Fruit fly (Drosophila melanogaster): ENCODE measurements around the gene CG3868.

The CG3868 gene

DNA sequence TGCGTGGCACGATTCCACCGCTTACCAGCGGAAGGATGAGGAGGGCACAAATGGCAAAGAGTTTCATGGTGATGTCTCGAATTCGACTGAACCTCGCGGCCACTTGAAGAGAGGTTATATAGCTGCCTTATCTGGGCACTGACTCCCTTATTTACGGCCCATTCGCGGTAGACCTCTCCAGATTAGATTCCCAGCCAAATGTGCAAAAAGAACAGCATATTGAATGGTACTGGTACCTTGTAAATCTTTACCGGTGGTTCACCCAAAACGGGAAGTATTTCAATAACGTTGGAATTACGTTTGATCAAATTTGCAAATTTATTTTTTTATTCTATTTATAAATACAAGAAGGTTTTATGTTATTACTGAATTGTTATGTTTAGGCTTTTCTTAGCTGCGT lies at the start of gene CG3868:
CG3868 (minus strand) TSS at position 94 of the 400 bp plus-strand sequence.
- no peak for TF ChIP-seq CG13204 (GFP tag; optimal IDR thresholded peaks at IDR 0.05)
- no peak for TF ChIP-seq CG32121 (GFP tag; IDR thresholded peaks at IDR 0.05)
- TF ChIP-seq CG4496 (GFP tag; IDR thresholded peaks at IDR 0.05) = no peak
- TF ChIP-seq Pif1A (GFP tag; optimal IDR thresholded peaks at IDR 0.05) = no peak
- no peak for TF ChIP-seq Snoo (tag; optimal IDR thresholded peaks at IDR 0.05)
- no peak for TF ChIP-seq CG15710 (tag; optimal IDR thresholded peaks at IDR 0.05)
- no peak for TF ChIP-seq CG12605 (GFP tag; IDR thresholded peaks at IDR 0.05)
- no peak for TF ChIP-seq CG34367 (tag; optimal IDR thresholded peaks at IDR 0.05)
- TF ChIP-seq Pif1B (GFP tag; optimal IDR thresholded peaks at IDR 0.05) = no peak
- TF ChIP-seq CG8301 (tag; optimal IDR thresholded peaks at IDR 0.05) = no peak
- TF ChIP-seq CG17806 (tag; optimal IDR thresholded peaks at IDR 0.05) = no peak
- TF ChIP-seq gl (tag; optimal IDR thresholded peaks at IDR 0.05) = no peak
- TF ChIP-seq rn (GFP tag; IDR thresholded peaks at IDR 0.05) = no peak
- TF ChIP-seq EcR (GFP tag; optimal IDR thresholded peaks at IDR 0.05) = no peak

DNA sequence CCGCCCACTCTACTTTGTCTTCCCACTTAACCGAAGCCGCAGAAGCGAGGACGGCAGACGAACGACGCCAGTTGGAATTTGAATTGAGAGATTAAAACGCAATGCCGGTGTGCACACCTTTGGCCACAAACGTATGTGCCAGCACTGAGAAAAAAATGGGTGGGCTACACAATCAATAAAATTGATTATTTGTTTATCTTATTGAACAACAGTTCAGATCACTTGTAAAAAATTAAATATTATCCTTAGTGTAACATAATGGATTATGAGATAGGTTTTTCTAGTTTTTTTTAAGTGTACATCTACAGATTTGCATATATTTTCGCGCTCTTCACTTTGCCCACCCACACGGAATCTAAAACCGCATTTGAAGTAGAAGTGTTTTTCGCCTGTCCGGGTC lies 49.0 kb upstream of the CG3868 start:
- peak; percentile 82 for TF ChIP-seq CG32121 (GFP tag; IDR thresholded peaks at IDR 0.05)
- TF ChIP-seq CG4496 (GFP tag; IDR thresholded peaks at IDR 0.05) = peak; percentile 89
- peak; percentile 58 for TF ChIP-seq Pif1A (GFP tag; optimal IDR thresholded peaks at IDR 0.05)
- TF ChIP-seq Pif1B (GFP tag; optimal IDR thresholded peaks at IDR 0.05) = peak; percentile 27
- TF ChIP-seq EcR (GFP tag; optimal IDR thresholded peaks at IDR 0.05) = no peak
- TF ChIP-seq CG15710 (tag; optimal IDR thresholded peaks at IDR 0.05) = peak; percentile 19
- no peak for TF ChIP-seq D1 (tag; optimal IDR thresholded peaks at IDR 0.05)
- TF ChIP-seq CG9948 (tag; optimal IDR thresholded peaks at IDR 0.05) = peak; percentile 51
- peak; percentile 78 for TF ChIP-seq fd96Ca (GFP tag; IDR thresholded peaks at IDR 0.05)
- peak; percentile 81 for TF ChIP-seq Ets98B (GFP tag; IDR thresholded peaks at IDR 0.05)
- peak; percentile 51 for TF ChIP-seq CG8159 (tag; optimal IDR thresholded peaks at IDR 0.05)
- peak; percentile 46 for TF ChIP-seq CG17806 (tag; optimal IDR thresholded peaks at IDR 0.05)
- TF ChIP-seq CG34367 (tag; optimal IDR thresholded peaks at IDR 0.05) = peak; percentile 3
- peak; percentile 29; the same call in 1 of the 2 replicates for TF ChIP-seq CG10348 (GFP tag; IDR thresholded peaks at IDR 0.05)
- TF ChIP-seq CG14655 (GFP tag; optimal IDR thresholded peaks at IDR 0.05) = peak; percentile 70
- no peak for TF ChIP-seq gl (tag; optimal IDR thresholded peaks at IDR 0.05)
- TF ChIP-seq Snoo (tag; optimal IDR thresholded peaks at IDR 0.05) = peak; percentile 22
- peak; percentile 67 for TF ChIP-seq CG8301 (tag; optimal IDR thresholded peaks at IDR 0.05)
- peak; percentile 52; the same call in 1 of the 2 replicates for TF ChIP-seq rn (GFP tag; IDR thresholded peaks at IDR 0.05)
- TF ChIP-seq CG13204 (GFP tag; optimal IDR thresholded peaks at IDR 0.05) = no peak
- TF ChIP-seq CG12605 (GFP tag; IDR thresholded peaks at IDR 0.05) = peak; percentile 72

DNA sequence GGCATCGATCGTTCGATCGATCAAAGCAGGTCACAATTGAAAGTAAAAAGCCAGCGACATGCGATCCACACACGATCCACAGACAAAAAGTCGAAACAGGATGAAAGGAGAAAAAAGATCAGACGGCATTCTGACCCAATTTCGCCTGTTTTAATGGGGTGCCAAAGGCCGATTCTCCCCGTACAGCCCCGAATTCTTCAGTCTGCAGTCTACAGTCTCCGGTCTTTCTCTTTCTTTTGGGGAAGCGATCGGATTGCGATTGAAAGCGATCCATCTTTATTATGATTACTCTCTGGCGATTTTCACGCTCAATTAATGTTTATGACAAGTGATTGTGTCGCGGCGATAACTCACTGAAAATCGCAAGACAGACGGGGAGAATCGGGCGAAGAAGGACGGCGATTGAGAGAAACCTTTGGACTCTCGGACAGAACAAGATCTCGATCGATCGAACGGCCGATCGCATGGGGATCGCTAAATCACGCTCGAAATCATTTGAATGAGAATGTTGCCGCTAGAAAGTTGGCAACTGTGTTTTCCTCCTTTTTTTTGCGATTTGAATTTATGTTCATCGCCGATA lies 47.9 kb upstream of the CG3868 start:
- TF ChIP-seq Pif1A (GFP tag; optimal IDR thresholded peaks at IDR 0.05) (peak; percentile 47), gl (tag; optimal IDR thresholded peaks at IDR 0.05) (peak; percentile 75), CG8301 (tag; optimal IDR thresholded peaks at IDR 0.05) (peak; percentile 28), CG10348 (GFP tag; IDR thresholded peaks at IDR 0.05) (no peak), CG12605 (GFP tag; IDR thresholded peaks at IDR 0.05) (peak; percentile 26; the same call in 1 of the 2 replicates), rn (GFP tag; IDR thresholded peaks at IDR 0.05) (no peak), CG4496 (GFP tag; IDR thresholded peaks at IDR 0.05) (peak; percentile 53; the same call in 2 of the 3 replicates), D1 (tag; optimal IDR thresholded peaks at IDR 0.05) (no peak), CG14655 (GFP tag; optimal IDR thresholded peaks at IDR 0.05) (peak; percentile 56), CG13204 (GFP tag; optimal IDR thresholded peaks at IDR 0.05) (peak; percentile 45), Snoo (tag; optimal IDR thresholded peaks at IDR 0.05) (peak; percentile 25), CG15710 (tag; optimal IDR thresholded peaks at IDR 0.05) (peak; percentile 25), CG9948 (tag; optimal IDR thresholded peaks at IDR 0.05) (no peak), Ets98B (GFP tag; IDR thresholded peaks at IDR 0.05) (peak; percentile 34), Pif1B (GFP tag; optimal IDR thresholded peaks at IDR 0.05) (no peak), CG32121 (GFP tag; IDR thresholded peaks at IDR 0.05) (peak; percentile 35; the same call in 1 of the 2 replicates), CG17806 (tag; optimal IDR thresholded peaks at IDR 0.05) (no peak), CG8159 (tag; optimal IDR thresholded peaks at IDR 0.05) (peak; percentile 29), CG34367 (tag; optimal IDR thresholded peaks at IDR 0.05) (no peak), EcR (GFP tag; optimal IDR thresholded peaks at IDR 0.05) (no peak), fd96Ca (GFP tag; IDR thresholded peaks at IDR 0.05) (no peak)

DNA sequence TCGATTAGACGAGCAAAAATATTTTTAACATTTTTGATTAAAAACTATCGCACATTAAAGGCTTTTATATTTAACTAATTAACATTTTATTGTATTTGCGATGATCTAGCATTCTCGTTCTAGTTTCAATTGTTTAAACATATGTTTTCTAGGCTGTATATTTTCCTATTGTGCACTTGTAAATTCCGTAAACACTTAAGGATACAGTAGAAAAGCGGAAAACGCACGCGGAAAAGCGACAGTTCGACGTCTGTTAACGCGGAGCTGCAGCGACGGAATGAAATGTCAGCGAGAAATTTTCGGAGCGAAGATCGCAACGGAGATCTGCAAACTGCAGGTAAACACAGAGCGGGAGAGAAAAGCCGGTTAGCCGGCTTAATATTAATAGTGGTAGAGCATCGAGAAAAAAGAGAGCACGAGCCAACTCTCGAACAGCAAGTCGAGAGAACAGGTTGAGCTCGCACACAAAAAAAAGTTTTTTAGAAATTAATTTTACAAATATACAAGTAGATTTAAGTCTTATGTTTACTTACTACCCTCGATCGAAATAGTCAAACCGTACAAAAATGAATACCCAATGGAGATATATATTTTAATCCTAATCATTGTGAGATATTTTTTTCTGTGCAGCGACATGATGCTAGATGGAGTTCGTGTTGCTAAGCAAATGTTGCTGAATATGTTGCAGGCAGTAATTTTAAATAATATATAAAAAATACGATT lies 46.0 kb upstream of the CG3868 start:
- peak; percentile 94 for TF ChIP-seq rn (GFP tag; IDR thresholded peaks at IDR 0.05)
- peak; percentile 84 for TF ChIP-seq CG13204 (GFP tag; optimal IDR thresholded peaks at IDR 0.05)
- TF ChIP-seq gl (tag; optimal IDR thresholded peaks at IDR 0.05) = peak; percentile 93
- peak; percentile 94 for TF ChIP-seq Snoo (tag; optimal IDR thresholded peaks at IDR 0.05)
- TF ChIP-seq CG17806 (tag; optimal IDR thresholded peaks at IDR 0.05) = peak; percentile 98
- peak; percentile 97 for TF ChIP-seq CG15710 (tag; optimal IDR thresholded peaks at IDR 0.05)
- peak; percentile 97 for TF ChIP-seq Pif1B (GFP tag; optimal IDR thresholded peaks at IDR 0.05)
- peak; percentile 59 for TF ChIP-seq EcR (GFP tag; optimal IDR thresholded peaks at IDR 0.05)
- TF ChIP-seq CG32121 (GFP tag; IDR thresholded peaks at IDR 0.05) = peak; percentile 97
- TF ChIP-seq CG34367 (tag; optimal IDR thresholded peaks at IDR 0.05) = peak; percentile 97
- peak; percentile 97 for TF ChIP-seq CG8159 (tag; optimal IDR thresholded peaks at IDR 0.05)
- TF ChIP-seq CG4496 (GFP tag; IDR thresholded peaks at IDR 0.05) = peak; percentile 98
- TF ChIP-seq CG10348 (GFP tag; IDR thresholded peaks at IDR 0.05) = peak; percentile 57; the same call in 1 of the 2 replicates
- TF ChIP-seq CG14655 (GFP tag; optimal IDR thresholded peaks at IDR 0.05) = peak; percentile 96
- peak; percentile 95 for TF ChIP-seq D1 (tag; optimal IDR thresholded peaks at IDR 0.05)
- TF ChIP-seq CG9948 (tag; optimal IDR thresholded peaks at IDR 0.05) = peak; percentile 97
- TF ChIP-seq Pif1A (GFP tag; optimal IDR thresholded peaks at IDR 0.05) = peak; percentile 98
- peak; percentile 96 for TF ChIP-seq CG12605 (GFP tag; IDR thresholded peaks at IDR 0.05)
- peak; percentile 95 for TF ChIP-seq fd96Ca (GFP tag; IDR thresholded peaks at IDR 0.05)
- peak; percentile 97 for TF ChIP-seq CG8301 (tag; optimal IDR thresholded peaks at IDR 0.05)
- TF ChIP-seq Ets98B (GFP tag; IDR thresholded peaks at IDR 0.05) = peak; percentile 98
